Worm (Caenorhabditis elegans): ENCODE measurements around the gene K08H2.2.

ce11 chrX:13274102-13274501 is 39.3 kb upstream of the K08H2.2 start, which contains the start of gene cyp-14A3:
- TF ChIP-seq zip-11 (GFP tag; IDR thresholded peaks at IDR 0.05) (no peak), fkh-10 (GFP tag; optimal IDR thresholded peaks at IDR 0.05) (no peak), egl-43 (GFP tag; IDR thresholded peaks at IDR 0.05) (no peak), mxl-3 (GFP tag; optimal IDR thresholded peaks at IDR 0.05) (no peak), daf-16 (GFP tag; optimal IDR thresholded peaks at IDR 0.05) (no peak), daf-16 (tag; optimal IDR thresholded peaks at IDR 0.05) (no peak), pha-4 (GFP tag; IDR thresholded peaks at IDR 0.05) (no peak), pha-4 (tag; optimal IDR thresholded peaks at IDR 0.05) (no peak), ces-1 (GFP tag; optimal IDR thresholded peaks at IDR 0.05) (no peak), lsy-2 (tag; optimal IDR thresholded peaks at IDR 0.05) (no peak), unc-62 (GFP tag; optimal IDR thresholded peaks at IDR 0.05 in 1 of 2) (no peak), unc-62 (tag; optimal IDR thresholded peaks at IDR 0.05) (no peak), mes-2 (tag; optimal IDR thresholded peaks at IDR 0.05; ENCODE audit: poor library complexity, severe bottlenecking) (no peak), lin-13 (GFP tag; optimal IDR thresholded peaks at IDR 0.05) (no peak), ama-1 (optimal IDR thresholded peaks at IDR 0.05) (no peak)

All from whole organism, L4 larva.